Worm (Caenorhabditis elegans) whole organism, midembryonic: ENCODE measurements around the gene btb-5.

Experiments used
- T22C8.4 ChIP-seq: fragments of 200-800 bp; sonication (Bioruptor generic); IDR thresholded peaks from 2 replicates; pipeline ENCODE4 v1.3.6; 2022; ENCODE audit warnings: missing genetic modification characterization, missing compliant biosample characterization
- cog-1 ChIP-seq: sonication (generic microtip); optimal IDR thresholded peaks from 2 replicates; lab custom pipeline; 2016; ENCODE audit warnings: missing genetic modification characterization, missing compliant biosample characterization
- flt-1 ChIP-seq: fragments of 200-800 bp; sonication (Bioruptor generic); IDR thresholded peaks from 2 replicates; pipeline ENCODE4 v1.3.6; 2022; ENCODE audit warnings: missing genetic modification characterization, missing compliant biosample characterization
- klf-2 ChIP-seq: fragments of 200-800 bp; sonication (Bioruptor generic); conservative IDR thresholded peaks from 2 replicates; pipeline ENCODE4 v1.3.6; 2022; ENCODE audit warnings: missing genetic modification reagents, missing genetic modification characterization, missing compliant biosample characterization
- med-1 ChIP-seq: sonication (generic microtip); optimal IDR thresholded peaks from 2 replicates; lab custom pipeline; 2017; ENCODE audit warnings: missing genetic modification characterization, mild to moderate bottlenecking, missing compliant biosample characterization, antibody characterized with exemption, missing genetic modification reagents; ENCODE audit not compliant: insufficient read depth
- ref-1 ChIP-seq: fragments of 200-800 bp; sonication (Bioruptor generic); conservative IDR thresholded peaks from 2 replicates; pipeline ENCODE4 v1.3.6; 2022; ENCODE audit warnings: missing genetic modification reagents, missing genetic modification characterization, missing compliant biosample characterization
- tab-1 ChIP-seq: fragments of 200-800 bp; sonication (Bioruptor generic); IDR thresholded peaks from 2 replicates; pipeline ENCODE4 v1.3.6; 2022; ENCODE audit warnings: missing genetic modification characterization, missing compliant biosample characterization
- ztf-23 ChIP-seq: fragments of 200-800 bp; sonication (Bioruptor generic); IDR thresholded peaks from 2 replicates; pipeline ENCODE4 v1.3.6; 2022; ENCODE audit warnings: missing genetic modification reagents, missing genetic modification characterization, missing compliant biosample characterization
- ztf-29 ChIP-seq: fragments of 200-800 bp; sonication (Bioruptor generic); IDR thresholded peaks from 2 replicates; pipeline ENCODE4 v1.3.6; 2022; ENCODE audit warnings: missing genetic modification reagents, missing genetic modification characterization, missing compliant biosample characterization

The btb-5 gene

ce11 chrIII:50418-50817 lies 10.5 kb downstream of the btb-5 start:
- TF ChIP-seq tab-1 (no peak), ztf-23 (GFP tag; lab: Robert Waterston, UW) (no peak), ztf-29 (GFP tag; lab: Robert Waterston, UW) (no peak), ref-1 (no peak), med-1 (GFP tag; lab: Kevin White, UChicago) (no peak), flt-1 (GFP tag; lab: Robert Waterston, UW) (no peak), T22C8.4 (GFP tag; lab: Robert Waterston, UW) (no peak)

ce11 chrIII:49064-49463 lies 11.9 kb downstream of the btb-5 start:
- no peak for TF ChIP-seq tab-1
- TF ChIP-seq klf-2 (GFP tag; lab: Robert Waterston, UW): 0 out of 2 replicates have a peak, but pooled peaks have one; percentile 39
- TF ChIP-seq cog-1 (tag; lab: Kevin White, UChicago): no peak

- TF ChIP-seq flt-1 (GFP tag; lab: Robert Waterston, UW): 0 out of 2 replicates have a peak, but pooled peaks have one; percentile 9
- no peak for TF ChIP-seq ztf-29 (GFP tag; lab: Robert Waterston, UW)
- TF ChIP-seq ref-1: no peak
- TF ChIP-seq tab-1: no peak
Observed at ce11 chrIII:48329-48728, 12.6 kb downstream of the btb-5 start.

ce11 chrIII:42725-43124 lies 18.2 kb downstream of the btb-5 start:
- TF ChIP-seq klf-2 (GFP tag; lab: Robert Waterston, UW) (no peak), ztf-29 (GFP tag; lab: Robert Waterston, UW) (no peak), cog-1 (tag; lab: Kevin White, UChicago) (no peak), flt-1 (GFP tag; lab: Robert Waterston, UW) (no peak), T22C8.4 (GFP tag; lab: Robert Waterston, UW) (no peak), tab-1 (no peak), ref-1 (no peak), med-1 (GFP tag; lab: Kevin White, UChicago) (no peak), ztf-23 (GFP tag; lab: Robert Waterston, UW) (no peak)

ce11 chrIII:41484-41883 lies 19.5 kb downstream of the btb-5 start:
- TF ChIP-seq ref-1: no peak
- no peak for TF ChIP-seq ztf-29 (GFP tag; lab: Robert Waterston, UW)
- TF ChIP-seq T22C8.4 (GFP tag; lab: Robert Waterston, UW): no peak
- TF ChIP-seq klf-2 (GFP tag; lab: Robert Waterston, UW): no peak
- no peak for TF ChIP-seq ztf-23 (GFP tag; lab: Robert Waterston, UW)
- no peak for TF ChIP-seq cog-1 (tag; lab: Kevin White, UChicago)
- TF ChIP-seq med-1 (GFP tag; lab: Kevin White, UChicago): no peak
- no peak for TF ChIP-seq flt-1 (GFP tag; lab: Robert Waterston, UW)

ce11 chrIII:40580-41113 lies 20.3 kb downstream of the btb-5 start, which contains the start of gene col-88:
Gene col-88 (plus strand): TSS chrIII:41063.
- TF ChIP-seq med-1 (GFP tag; lab: Kevin White, UChicago) (no peak), ref-1 (no peak), ztf-23 (GFP tag; lab: Robert Waterston, UW) (no peak), tab-1 (no peak), ztf-29 (GFP tag; lab: Robert Waterston, UW) (no peak), T22C8.4 (GFP tag; lab: Robert Waterston, UW) (no peak), flt-1 (GFP tag; lab: Robert Waterston, UW) (no peak), klf-2 (GFP tag; lab: Robert Waterston, UW) (no peak), cog-1 (tag; lab: Kevin White, UChicago) (no peak)

ce11 chrIII:39516-39915 lies 21.4 kb downstream of the btb-5 start:
- no peak for TF ChIP-seq flt-1 (GFP tag; lab: Robert Waterston, UW)
- no peak for TF ChIP-seq T22C8.4 (GFP tag; lab: Robert Waterston, UW)
- TF ChIP-seq ref-1: no peak
- TF ChIP-seq ztf-23 (GFP tag; lab: Robert Waterston, UW): no peak
- TF ChIP-seq tab-1: no peak
- TF ChIP-seq med-1 (GFP tag; lab: Kevin White, UChicago): no peak
- no peak for TF ChIP-seq klf-2 (GFP tag; lab: Robert Waterston, UW)
- TF ChIP-seq cog-1 (tag; lab: Kevin White, UChicago): no peak
- no peak for TF ChIP-seq ztf-29 (GFP tag; lab: Robert Waterston, UW)

ce11 chrIII:38117-38516 lies 22.8 kb downstream of the btb-5 start, which contains the start of gene clp-10:
Gene clp-10 (minus strand): TSS chrIII:38217.
- TF ChIP-seq flt-1 (GFP tag; lab: Robert Waterston, UW) (no peak), ztf-29 (GFP tag; lab: Robert Waterston, UW) (no peak), ztf-23 (GFP tag; lab: Robert Waterston, UW) (no peak)

- TF ChIP-seq klf-2 (GFP tag; lab: Robert Waterston, UW) (no peak), ztf-23 (GFP tag; lab: Robert Waterston, UW) (no peak)
Observed at ce11 chrIII:33257-33656, 27.7 kb downstream of the btb-5 start.

- TF ChIP-seq cog-1 (tag; lab: Kevin White, UChicago): no peak
- no peak for TF ChIP-seq T22C8.4 (GFP tag; lab: Robert Waterston, UW)
- TF ChIP-seq ztf-23 (GFP tag; lab: Robert Waterston, UW): no peak
- TF ChIP-seq ztf-29 (GFP tag; lab: Robert Waterston, UW): no peak
- no peak for TF ChIP-seq klf-2 (GFP tag; lab: Robert Waterston, UW)
- TF ChIP-seq flt-1 (GFP tag; lab: Robert Waterston, UW): no peak
- TF ChIP-seq med-1 (GFP tag; lab: Kevin White, UChicago): no peak
- no peak for TF ChIP-seq ref-1
- no peak for TF ChIP-seq tab-1
Observed at ce11 chrIII:31600-31999, 29.3 kb downstream of the btb-5 start.
